Worm (Caenorhabditis elegans): ENCODE measurements around the gene C27H5.2.
A peak's percentile ranks its signal among the peaks of the same experiment; 100 is the strongest.

The C27H5.2 gene

ce11 chrII:7131871-7132693 lies 23.3 kb upstream of the C27H5.2 start, which contains the start of the genes T07F8.4 and gld-3 (continued):
- TF ChIP-seq K11D2.4 (GFP tag; IDR thresholded peaks at IDR 0.05) (no peak), tbx-9 (tag; optimal IDR thresholded peaks at IDR 0.05; ENCODE audit: borderline replicate concordance) (no peak), madf-8 (GFP tag; conservative IDR thresholded peaks at IDR 0.05) (peak; percentile 81), nhr-120 (GFP tag; IDR thresholded peaks at IDR 0.05) (no peak), dpff-1 (tag; optimal IDR thresholded peaks at IDR 0.05) (no peak), bed-2 (GFP tag; IDR thresholded peaks at IDR 0.05) (no peak), attf-6 (GFP tag; IDR thresholded peaks at IDR 0.05) (no peak), lag-1 (GFP tag; IDR thresholded peaks at IDR 0.05) (no peak), rcor-1 (GFP tag; IDR thresholded peaks at IDR 0.05) (no peak), ekl-4 (GFP tag; IDR thresholded peaks at IDR 0.05) (0 out of 2 replicates have a peak, but pooled peaks have one; percentile 28), unc-130 (GFP tag; optimal IDR thresholded peaks at IDR 0.05) (no peak)

ce11 chrII:7139064-7139463 lies 16.3 kb upstream of the C27H5.2 start:
- no peak for TF ChIP-seq sdz-38 (tag; optimal IDR thresholded peaks at IDR 0.05)
- TF ChIP-seq nhr-80 (tag; optimal IDR thresholded peaks at IDR 0.05), result peak; percentile 28

ce11 chrII:7144307-7144706 lies 11.1 kb upstream of the C27H5.2 start, which contains the start of gene npr-31:
npr-31 (plus strand) TSS chrII:7144607.
- TF ChIP-seq dox-1 (GFP tag; IDR thresholded peaks at IDR 0.05), result no peak
- TF ChIP-seq F55B11.4 (tag; optimal IDR thresholded peaks at IDR 0.05; ENCODE audit: borderline replicate concordance, insufficient read depth), result no peak
- TF ChIP-seq lin-26 (GFP tag; IDR thresholded peaks at IDR 0.05), result no peak
- no peak for TF ChIP-seq mcd-1 (GFP tag; IDR thresholded peaks at IDR 0.05)
- TF ChIP-seq aptf-3 (GFP tag; IDR thresholded peaks at IDR 0.05), result no peak
- no peak for TF ChIP-seq akir-1 (GFP tag; optimal IDR thresholded peaks at IDR 0.05)
- no peak for TF ChIP-seq T07F8.4 (tag; optimal IDR thresholded peaks at IDR 0.05)
- no peak for TF ChIP-seq attf-6 (GFP tag; IDR thresholded peaks at IDR 0.05)
- no peak for TF ChIP-seq tlf-1 (GFP tag; optimal IDR thresholded peaks at IDR 0.05)
- no peak for TF ChIP-seq hmg-20 (GFP tag; IDR thresholded peaks at IDR 0.05)
- TF ChIP-seq ztf-26 (tag; optimal IDR thresholded peaks at IDR 0.05), result no peak
- TF ChIP-seq ets-4 (GFP tag; optimal IDR thresholded peaks at IDR 0.05), result no peak
- TF ChIP-seq ccch-3 (GFP tag; optimal IDR thresholded peaks at IDR 0.05), result no peak
- TF ChIP-seq Y53G8AR.9 (GFP tag; conservative IDR thresholded peaks at IDR 0.05), result no peak

- no peak for TF ChIP-seq lin-35 (GFP tag; optimal IDR thresholded peaks at IDR 0.05)
- no peak for TF ChIP-seq snpc-1.1 (tag; optimal IDR thresholded peaks at IDR 0.05; ENCODE audit: insufficient read depth)
- TF ChIP-seq snpc-1.3 (tag; optimal IDR thresholded peaks at IDR 0.05; ENCODE audit: insufficient read depth), result no peak
- TF ChIP-seq lag-1 (GFP tag; IDR thresholded peaks at IDR 0.05), result no peak
- no peak for TF ChIP-seq lin-40 (tag; optimal IDR thresholded peaks at IDR 0.05)
- no peak for TF ChIP-seq cebp-2 (GFP tag; IDR thresholded peaks at IDR 0.05)
- TF ChIP-seq madf-10 (tag; optimal IDR thresholded peaks at IDR 0.05), result no peak
- TF ChIP-seq unc-62 (GFP tag; optimal IDR thresholded peaks at IDR 0.05), result no peak
- TF ChIP-seq C06A6.2 (GFP tag; conservative IDR thresholded peaks at IDR 0.05), result no peak
- TF ChIP-seq C17E4.6 (GFP tag; IDR thresholded peaks at IDR 0.05), result no peak
- TF ChIP-seq zim-3 (tag; optimal IDR thresholded peaks at IDR 0.05), result no peak
- TF ChIP-seq mes-4 (tag; optimal IDR thresholded peaks at IDR 0.05), result no peak
- TF ChIP-seq rcor-1 (GFP tag; IDR thresholded peaks at IDR 0.05), result no peak
- TF ChIP-seq atf-7 (tag; optimal IDR thresholded peaks at IDR 0.05), result no peak
- TF ChIP-seq nfya-1 (tag; optimal IDR thresholded peaks at IDR 0.05; ENCODE audit: borderline replicate concordance, insufficient read depth), result no peak
- TF ChIP-seq nhr-27 (tag; optimal IDR thresholded peaks at IDR 0.05), result no peak
- TF ChIP-seq ets-4 (GFP tag; optimal IDR thresholded peaks at IDR 0.05), result no peak
- no peak for TF ChIP-seq B0261.1 (tag; optimal IDR thresholded peaks at IDR 0.05)
- TF ChIP-seq zfh-2 (GFP tag; conservative IDR thresholded peaks at IDR 0.05), result no peak
These were observed 9.1 kb upstream of the C27H5.2 start for ce11 chrII:7146240-7146639.

Measured in whole organism, young adult.